Worm (Caenorhabditis elegans) whole organism, young adult: ENCODE results near the gene fbxa-81.

Experiments
- C06A6.2 ChIP-seq: fragments of 200-800 bp; sonication (Bioruptor generic); conservative IDR thresholded peaks from 2 replicates; pipeline ENCODE4 v1.3.6; 2022; ENCODE audit warnings: missing genetic modification characterization, missing compliant biosample characterization
- C17E4.6 ChIP-seq: fragments of 200-800 bp; sonication (Bioruptor generic); IDR thresholded peaks from 2 replicates; pipeline ENCODE4 v1.3.6; 2022; ENCODE audit warnings: missing genetic modification reagents, missing genetic modification characterization, missing compliant biosample characterization
- D2030.7 ChIP-seq: fragments of 200-800 bp; sonication (Bioruptor generic); IDR thresholded peaks from 2 replicates; pipeline ENCODE4 v1.3.6; 2022; ENCODE audit warnings: missing genetic modification reagents, missing genetic modification characterization, missing compliant biosample characterization
- F22D6.2 ChIP-seq: sonication (generic microtip); optimal IDR thresholded peaks from 2 replicates; lab custom pipeline; 2016; ENCODE audit warnings: mild to moderate bottlenecking, missing genetic modification characterization, missing compliant biosample characterization
- F33H1.4 ChIP-seq: fragments of 200-800 bp; sonication (Bioruptor generic); IDR thresholded peaks from 2 replicates; pipeline ENCODE4 v1.3.6; 2022; ENCODE audit warnings: missing genetic modification reagents, missing genetic modification characterization, missing compliant biosample characterization
- F39B2.1 ChIP-seq: fragments of 200-800 bp; sonication (Bioruptor generic); IDR thresholded peaks from 2 replicates; pipeline ENCODE4 v1.3.6; 2022; ENCODE audit warnings: missing genetic modification reagents, missing genetic modification characterization, missing compliant biosample characterization
- F52B5.7 ChIP-seq: sonication (generic microtip); optimal IDR thresholded peaks from 2 replicates; lab custom pipeline; 2016; ENCODE audit warnings: mild to moderate bottlenecking, missing genetic modification characterization, missing compliant biosample characterization
- T26A5.8 ChIP-seq: sonication (generic microtip); optimal IDR thresholded peaks from 2 replicates; lab custom pipeline; 2016; ENCODE audit warnings: missing genetic modification characterization, missing compliant biosample characterization
- Y53F4B.3 ChIP-seq: fragments of 200-800 bp; sonication (Bioruptor generic); IDR thresholded peaks from 2 replicates; pipeline ENCODE4 v1.3.6; 2022; ENCODE audit warnings: missing genetic modification reagents, missing genetic modification characterization, missing compliant biosample characterization
- Y95B8A.8 ChIP-seq: fragments of 200-800 bp; sonication (Bioruptor generic); IDR thresholded peaks from 2 replicates; pipeline ENCODE4 v1.3.6; 2022; ENCODE audit warnings: missing genetic modification reagents, missing genetic modification characterization, missing compliant biosample characterization
- ZK185.1 ChIP-seq: sonication (generic microtip); optimal IDR thresholded peaks from 2 replicates; lab custom pipeline; 2016; ENCODE audit warnings: mild to moderate bottlenecking, missing genetic modification characterization, missing compliant biosample characterization; ENCODE audit not compliant: poor library complexity, severe bottlenecking
- ama-1 ChIP-seq, 3 experiments: fragments of 150-350 bp in 1 of 3; sonication (generic microtip) in 2 of 3; optimal IDR thresholded peaks; 2 replicates each; lab custom pipeline; 2014 to 2018; ENCODE audit warnings: missing biosample characterization in 2 of 3, missing genetic modification characterization in 2 of 3, missing genetic modification reagents in 2 of 3
- aptf-2 ChIP-seq: fragments of 200-800 bp; sonication (Bioruptor generic); conservative IDR thresholded peaks from 2 replicates; pipeline ENCODE4 v1.3.6; 2022; ENCODE audit warnings: missing genetic modification reagents, missing genetic modification characterization, missing compliant biosample characterization
- aptf-3 ChIP-seq: fragments of 200-800 bp; sonication (Bioruptor generic); IDR thresholded peaks from 2 replicates; pipeline ENCODE4 v1.3.6; 2022; ENCODE audit warnings: missing genetic modification characterization, missing compliant biosample characterization
- athp-1 ChIP-seq: sonication (generic microtip); optimal IDR thresholded peaks from 2 replicates; lab custom pipeline; 2017; ENCODE audit warnings: mild to moderate bottlenecking, missing genetic modification characterization, missing compliant biosample characterization
- ceh-40 ChIP-seq: fragments of 200-800 bp; sonication (Bioruptor generic); IDR thresholded peaks from 2 replicates; pipeline ENCODE4 v1.3.6; 2022; ENCODE audit warnings: missing genetic modification characterization, missing compliant biosample characterization
- ceh-58 ChIP-seq: fragments of 200-800 bp; sonication (Bioruptor generic); IDR thresholded peaks from 2 replicates; pipeline ENCODE4 v1.3.6; 2022; ENCODE audit warnings: missing genetic modification characterization, missing compliant biosample characterization
- efl-1 ChIP-seq: fragments of 150-350 bp; optimal IDR thresholded peaks from 2 replicates; lab custom pipeline; 2014; ENCODE audit warnings: missing biosample characterization, missing genetic modification reagents, missing genetic modification characterization
- him-1 ChIP-seq: sonication (generic microtip); optimal IDR thresholded peaks from 2 replicates; lab custom pipeline; 2016; ENCODE audit warnings: missing genotype, missing genetic modification reagents, missing genetic modification characterization, missing compliant biosample characterization
- hrde-1 ChIP-seq: sonication (generic microtip); optimal IDR thresholded peaks from 2 replicates; lab custom pipeline; 2016; ENCODE audit warnings: missing genetic modification characterization, mild to moderate bottlenecking, missing compliant biosample characterization, moderate library complexity, missing genotype, missing genetic modification reagents, borderline replicate concordance
- let-526 ChIP-seq: fragments of 200-800 bp; sonication (Bioruptor generic); IDR thresholded peaks from 2 replicates; pipeline ENCODE4 v1.3.6; 2022; ENCODE audit warnings: missing genetic modification reagents, missing genetic modification characterization, missing compliant biosample characterization
- lin-26 ChIP-seq: fragments of 200-800 bp; sonication (Bioruptor generic); IDR thresholded peaks from 2 replicates; pipeline ENCODE4 v1.3.6; 2022; ENCODE audit warnings: missing genetic modification reagents, missing genetic modification characterization, missing compliant biosample characterization
- lin-35 ChIP-seq, 3 experiments: fragments of 150-350 bp in 2 of 3; sonication (generic microtip) in 1 of 3; optimal IDR thresholded peaks; 2 replicates each; lab custom pipeline; 2014 to 2018; ENCODE audit warnings: missing biosample characterization in 3 of 3, missing genetic modification characterization in 3 of 3, missing genetic modification reagents in 3 of 3
- lir-1 ChIP-seq: fragments of 200-800 bp; sonication (Bioruptor generic); conservative IDR thresholded peaks from 2 replicates; pipeline ENCODE4 v1.3.6; 2022; ENCODE audit warnings: missing genetic modification reagents, missing genetic modification characterization, missing compliant biosample characterization
- lsl-1 ChIP-seq: fragments of 200-800 bp; sonication (Bioruptor generic); optimal IDR thresholded peaks from 2 replicates; lab custom pipeline; 2018; ENCODE audit warnings: mild to moderate bottlenecking, missing genetic modification characterization, moderate library complexity, missing compliant biosample characterization
- madf-10 ChIP-seq: sonication (generic microtip); optimal IDR thresholded peaks from 2 replicates; lab custom pipeline; 2016; ENCODE audit warnings: mild to moderate bottlenecking, missing genetic modification characterization, missing compliant biosample characterization
- madf-3 ChIP-seq: fragments of 200-800 bp; sonication (Bioruptor generic); IDR thresholded peaks from 2 replicates; pipeline ENCODE4 v1.3.6; 2022; ENCODE audit warnings: missing genetic modification reagents, missing genetic modification characterization, missing compliant biosample characterization
- madf-8 ChIP-seq: fragments of 200-800 bp; sonication (Bioruptor generic); conservative IDR thresholded peaks from 2 replicates; pipeline ENCODE4 v1.3.6; 2022; ENCODE audit warnings: missing genetic modification reagents, missing genetic modification characterization, missing compliant biosample characterization
- mcd-1 ChIP-seq: fragments of 200-800 bp; sonication (Bioruptor generic); IDR thresholded peaks from 2 replicates; pipeline ENCODE4 v1.3.6; 2022; ENCODE audit warnings: missing genetic modification reagents, missing genetic modification characterization, missing compliant biosample characterization
- mxl-1 ChIP-seq: sonication (generic microtip); optimal IDR thresholded peaks from 2 replicates; lab custom pipeline; 2016; ENCODE audit warnings: missing genetic modification characterization, missing compliant biosample characterization
- nfya-2 ChIP-seq: fragments of 200-800 bp; sonication (Bioruptor generic); IDR thresholded peaks from 2 replicates; pipeline ENCODE4 v1.3.6; 2022; ENCODE audit warnings: missing genetic modification reagents, missing genetic modification characterization, missing compliant biosample characterization
- nfyb-1 ChIP-seq: fragments of 200-800 bp; sonication (Bioruptor generic); IDR thresholded peaks from 2 replicates; pipeline ENCODE4 v1.3.6; 2022; ENCODE audit warnings: missing genetic modification reagents, missing genetic modification characterization, missing compliant biosample characterization
- nhr-120 ChIP-seq: fragments of 200-800 bp; sonication (Bioruptor generic); IDR thresholded peaks from 2 replicates; pipeline ENCODE4 v1.3.6; 2022; ENCODE audit warnings: missing genetic modification characterization, missing compliant biosample characterization
- nhr-80 ChIP-seq: sonication (generic microtip); optimal IDR thresholded peaks from 2 replicates; lab custom pipeline; 2016; ENCODE audit warnings: missing genetic modification characterization, missing compliant biosample characterization
- nhr-90 ChIP-seq: sonication (generic microtip); optimal IDR thresholded peaks from 2 replicates; lab custom pipeline; 2016; ENCODE audit warnings: missing genotype, mild to moderate bottlenecking, missing genetic modification characterization, missing compliant biosample characterization
- pbrm-1 ChIP-seq: fragments of 200-800 bp; sonication (Bioruptor generic); IDR thresholded peaks from 2 replicates; pipeline ENCODE4 v1.3.6; 2022; ENCODE audit warnings: missing genetic modification reagents, missing genetic modification characterization, missing compliant biosample characterization
- pha-4 ChIP-seq: fragments of 150-350 bp; sonication (generic microtip); optimal IDR thresholded peaks from 2 replicates; lab custom pipeline; 2014; ENCODE audit warnings: missing biosample characterization, missing genetic modification reagents, missing genetic modification characterization
- rcor-1 ChIP-seq: fragments of 200-800 bp; sonication (Bioruptor generic); IDR thresholded peaks from 2 replicates; pipeline ENCODE4 v1.3.6; 2022; ENCODE audit warnings: missing genetic modification reagents, missing genetic modification characterization, missing compliant biosample characterization
- rec-8 ChIP-seq, 2 experiments: sonication (generic microtip); optimal IDR thresholded peaks; 2 replicates each; lab custom pipeline; 2016; ENCODE audit warnings: mild to moderate bottlenecking in 2 of 2, missing genetic modification characterization in 2 of 2, missing genetic modification reagents in 2 of 2, missing genotype in 2 of 2, missing biosample characterization in 1 of 2, missing compliant biosample characterization in 1 of 2, moderate library complexity in 1 of 2
- sdz-38 ChIP-seq: sonication (generic microtip); optimal IDR thresholded peaks from 2 replicates; lab custom pipeline; 2016; ENCODE audit warnings: missing genotype, missing genetic modification characterization, missing compliant biosample characterization
- snpc-1.1 ChIP-seq: sonication (generic microtip); optimal IDR thresholded peaks from 2 replicates; lab custom pipeline; 2017; ENCODE audit warnings: missing genetic modification characterization, mild to moderate bottlenecking, missing compliant biosample characterization, antibody characterized with exemption, moderate library complexity, missing genotype, missing genetic modification reagents; ENCODE audit not compliant: insufficient read depth
- snpc-1.3 ChIP-seq: sonication (generic microtip); optimal IDR thresholded peaks from 2 replicates; lab custom pipeline; 2017; ENCODE audit warnings: missing genetic modification characterization, mild to moderate bottlenecking, missing compliant biosample characterization, antibody characterized with exemption, moderate library complexity, missing genotype, missing genetic modification reagents; ENCODE audit not compliant: insufficient read depth
- snpc-4 ChIP-seq, 5 experiments: fragments of 150-350 bp in 1 of 5; sonication (generic microtip) in 4 of 5; optimal IDR thresholded peaks; 2 replicates each; lab custom pipeline; 2014 to 2018; ENCODE audit warnings: missing genetic modification characterization in 5 of 5, missing biosample characterization in 3 of 5, antibody characterized with exemption in 2 of 5, mild to moderate bottlenecking in 2 of 5, missing compliant biosample characterization in 2 of 5, missing genotype in 2 of 5, moderate library complexity in 2 of 5, missing genetic modification reagents in 1 of 5
- sptf-2 ChIP-seq: fragments of 200-800 bp; sonication (Bioruptor generic); optimal IDR thresholded peaks from 2 replicates; lab custom pipeline; 2018; ENCODE audit warnings: mild to moderate bottlenecking, missing genetic modification characterization, missing compliant biosample characterization
- tbx-9 ChIP-seq: sonication (generic microtip); optimal IDR thresholded peaks from 2 replicates; lab custom pipeline; 2016; ENCODE audit warnings: borderline replicate concordance, missing genetic modification characterization, inconsistent platforms, missing compliant biosample characterization
- xnd-1 ChIP-seq: sonication (generic microtip); optimal IDR thresholded peaks from 2 replicates; lab custom pipeline; 2016; ENCODE audit warnings: missing genotype, missing genetic modification reagents, missing genetic modification characterization, missing compliant biosample characterization
- ztf-26 ChIP-seq: sonication (generic microtip); optimal IDR thresholded peaks from 2 replicates; lab custom pipeline; 2017; ENCODE audit warnings: missing genetic modification characterization, missing compliant biosample characterization

fbxa-81 gene

DNA sequence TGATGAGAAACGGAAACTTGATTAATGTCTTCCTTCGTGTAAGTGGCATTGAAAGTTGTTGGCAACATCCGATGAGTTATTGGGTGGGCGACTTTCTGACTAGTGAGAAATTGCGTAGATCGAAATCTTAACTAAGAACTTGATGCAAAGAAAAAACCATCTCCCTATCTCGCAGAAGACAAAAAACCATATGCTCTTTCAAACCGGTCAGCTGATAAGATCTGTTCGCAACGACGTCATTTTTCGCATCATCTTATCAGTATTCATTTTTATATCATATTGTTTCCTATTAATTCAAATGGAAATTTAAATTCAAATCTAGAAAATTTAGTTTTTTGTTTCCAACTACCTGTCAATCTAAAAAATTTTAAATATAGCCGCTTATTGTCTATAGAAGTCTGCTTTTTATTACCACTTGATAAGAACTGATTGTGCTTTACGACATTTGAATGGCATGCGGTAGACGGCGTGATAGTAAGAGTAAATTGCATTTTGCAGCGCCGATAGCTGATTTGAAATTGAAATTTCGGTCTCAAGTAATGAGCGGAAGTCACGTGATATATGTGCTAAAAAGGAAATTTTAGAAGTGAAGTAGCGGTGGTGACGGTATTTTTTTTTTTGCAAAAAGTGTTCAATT lies 41.4 kb downstream of the fbxa-81 start (continued):
- TF ChIP-seq ceh-58 (no peak), aptf-2 (no peak), nfyb-1 (GFP tag; lab: Robert Waterston, UW) (no peak), snpc-4 (GFP tag; optimal IDR thresholded peaks at IDR 0.05; lab: Kevin White, UChicago) (no peak), snpc-4 (tag; optimal IDR thresholded peaks at IDR 0.05; lab: Kevin White, UChicago) (peak in 3 of 4 experiments; percentile 0 to 42 (median 28)), hrde-1 (tag; lab: Kevin White, UChicago) (no peak), ZK185.1 (tag; lab: Kevin White, UChicago) (no peak), rcor-1 (no peak), tbx-9 (tag; lab: Kevin White, UChicago) (no peak), lin-35 (GFP tag; optimal IDR thresholded peaks at IDR 0.05; lab: Kevin White, UChicago) (no peak), sptf-2 (GFP tag; lab: Kevin White, UChicago) (no peak), rec-8 (tag; optimal IDR thresholded peaks at IDR 0.05; lab: Kevin White, UChicago) (no peak), sdz-38 (no peak), madf-8 (GFP tag; lab: Robert Waterston, UW) (no peak), madf-3 (GFP tag; lab: Robert Waterston, UW) (no peak), athp-1 (tag; lab: Kevin White, UChicago) (no peak), mcd-1 (GFP tag; lab: Robert Waterston, UW) (no peak), efl-1 (no peak), lin-26 (GFP tag; lab: Robert Waterston, UW) (no peak), F39B2.1 (GFP tag; lab: Robert Waterston, UW) (no peak), F22D6.2 (tag; lab: Kevin White, UChicago) (peak; percentile 24), lsl-1 (GFP tag; lab: Kevin White, UChicago) (no peak), let-526 (GFP tag; lab: Robert Waterston, UW) (no peak), F33H1.4 (GFP tag; lab: Robert Waterston, UW) (no peak), pbrm-1 (no peak), snpc-1.3 (tag; lab: Kevin White, UChicago) (no peak), T26A5.8 (tag; lab: Kevin White, UChicago) (no peak), ceh-40 (GFP tag; lab: Robert Waterston, UW) (no peak), aptf-3 (GFP tag; lab: Robert Waterston, UW) (no peak), C17E4.6 (GFP tag; lab: Robert Waterston, UW) (no peak), D2030.7 (no peak), madf-10 (no peak), C06A6.2 (GFP tag; lab: Robert Waterston, UW) (no peak), snpc-1.1 (tag; lab: Kevin White, UChicago) (no peak), nhr-80 (tag; lab: Kevin White, UChicago) (peak; percentile 97), pha-4 (peak; percentile 43), him-1 (no peak), F52B5.7 (tag; lab: Kevin White, UChicago) (no peak), nhr-90 (peak; percentile 40), mxl-1 (no peak), nfya-2 (no peak), lir-1 (no peak), Y53F4B.3 (GFP tag; lab: Robert Waterston, UW) (no peak), xnd-1 (tag; lab: Kevin White, UChicago) (no peak), Y95B8A.8 (no peak), ztf-26 (tag; lab: Kevin White, UChicago) (no peak), nhr-120 (GFP tag; lab: Robert Waterston, UW) (no peak), ama-1 (optimal IDR thresholded peaks at IDR 0.05; lab: Kevin White, UChicago) (no peak), ama-1 (GFP tag; optimal IDR thresholded peaks at IDR 0.05; lab: Kevin White, UChicago) (no peak)
